Worm (Caenorhabditis elegans): ENCODE measurements around the gene pam-1.
A peak's percentile ranks its signal among the peaks of the same experiment; 100 is the strongest.

pam-1 gene

DNA sequence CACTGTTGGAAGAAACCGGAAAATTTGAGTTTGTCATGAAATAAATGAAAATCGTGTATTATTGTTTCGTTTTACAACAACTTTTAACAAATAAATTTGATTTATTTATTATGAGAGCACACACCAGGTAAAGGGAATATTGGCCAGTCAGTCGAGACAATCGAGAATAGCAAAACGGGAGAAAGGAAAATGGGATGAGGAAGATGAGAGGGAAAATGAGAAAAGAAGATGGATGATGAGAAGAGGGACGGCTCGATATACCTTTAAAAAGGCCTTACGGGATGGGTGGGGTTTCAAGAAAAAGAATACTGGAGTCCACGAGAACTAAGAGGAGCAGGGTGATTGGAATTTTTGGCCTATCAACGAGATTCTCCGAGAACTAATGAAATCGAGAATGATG, 8.0 kb upstream of the pam-1 start:
- TF ChIP-seq ceh-82 (tag; optimal IDR thresholded peaks at IDR 0.05): no peak
- TF ChIP-seq nhr-237 (tag; optimal IDR thresholded peaks at IDR 0.05): no peak
- TF ChIP-seq lsy-2 (tag; optimal IDR thresholded peaks at IDR 0.05): no peak

DNA sequence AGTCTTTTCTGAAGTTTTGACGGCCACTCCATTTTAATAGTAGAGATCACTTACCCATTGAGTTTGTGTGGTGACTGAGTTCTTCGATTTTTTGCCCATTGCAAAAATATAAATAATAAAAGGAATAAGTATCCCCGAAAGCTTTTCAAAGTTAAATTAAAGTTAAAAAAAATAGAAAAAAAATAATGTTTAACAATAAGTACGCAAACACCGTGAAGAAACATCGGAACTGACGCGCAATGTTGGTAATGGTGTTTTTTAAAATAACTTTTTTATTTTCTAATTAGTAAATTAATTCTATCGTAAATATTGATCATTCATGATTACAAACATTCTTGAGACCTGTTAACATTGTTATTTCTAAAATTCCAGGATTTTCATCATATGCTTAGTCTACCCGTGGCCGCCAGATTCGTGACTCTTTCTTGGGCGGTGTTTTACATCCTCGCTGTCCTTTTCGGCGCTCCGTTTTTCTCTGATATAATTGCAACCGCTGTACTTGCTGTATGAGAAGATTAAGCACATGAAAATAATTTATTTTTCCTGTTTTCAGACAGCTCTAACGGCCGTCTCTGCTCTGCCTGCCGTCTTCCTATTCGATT, 5.8 kb upstream of the pam-1 start, which contains the start of the genes F49E8.7, F49E8.8 and nprl-2:
Gene F49E8.7, minus strand, starts transcription at position 101 of the 602 bp plus-strand sequence.
Gene F49E8.8, plus strand, starts transcription at position 373 of the 602 bp plus-strand sequence.
Gene nprl-2, plus strand, starts transcription at position 552 of the 602 bp plus-strand sequence.
- TF ChIP-seq snpc-4 (tag; optimal IDR thresholded peaks at IDR 0.05) (no peak), C34F6.9 (tag; optimal IDR thresholded peaks at IDR 0.05) (peak; percentile 7)

DNA sequence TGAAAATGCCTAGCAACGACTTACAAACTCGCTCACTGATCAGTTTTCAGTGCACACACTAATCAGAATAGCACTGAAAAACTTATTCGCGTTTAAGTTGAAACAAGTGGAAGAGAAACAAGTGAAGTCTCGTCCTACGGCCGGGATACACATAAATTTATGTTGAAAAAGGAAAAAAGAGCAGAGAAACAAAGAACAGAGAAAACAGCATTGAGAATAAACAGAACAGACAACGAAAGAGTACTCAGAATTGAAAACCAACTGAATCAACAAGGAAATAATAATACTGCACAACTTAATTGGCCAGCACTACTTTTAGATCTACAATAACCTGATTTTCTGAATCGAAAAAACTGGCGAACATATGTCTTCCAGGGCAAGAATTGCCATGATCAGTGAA, 3.7 kb upstream of the pam-1 start, which contains the start of gene F49E8.6:
Gene F49E8.6, minus strand, starts transcription at position 317 of the 400 bp plus-strand sequence.
- TF ChIP-seq ceh-82 (tag; optimal IDR thresholded peaks at IDR 0.05): no peak
- TF ChIP-seq skn-1 (tag; optimal IDR thresholded peaks at IDR 0.05): no peak
- peak; percentile 43 for TF ChIP-seq C34F6.9 (tag; optimal IDR thresholded peaks at IDR 0.05)
- TF ChIP-seq unc-55 (GFP tag; optimal IDR thresholded peaks at IDR 0.05): peak; percentile 53
- TF ChIP-seq alr-1 (tag; optimal IDR thresholded peaks at IDR 0.05): no peak
- peak; percentile 2 for TF ChIP-seq nhr-21 (tag; optimal IDR thresholded peaks at IDR 0.05)
- TF ChIP-seq lsy-2 (tag; optimal IDR thresholded peaks at IDR 0.05): peak in 1 of 2 experiments; percentile 4

DNA sequence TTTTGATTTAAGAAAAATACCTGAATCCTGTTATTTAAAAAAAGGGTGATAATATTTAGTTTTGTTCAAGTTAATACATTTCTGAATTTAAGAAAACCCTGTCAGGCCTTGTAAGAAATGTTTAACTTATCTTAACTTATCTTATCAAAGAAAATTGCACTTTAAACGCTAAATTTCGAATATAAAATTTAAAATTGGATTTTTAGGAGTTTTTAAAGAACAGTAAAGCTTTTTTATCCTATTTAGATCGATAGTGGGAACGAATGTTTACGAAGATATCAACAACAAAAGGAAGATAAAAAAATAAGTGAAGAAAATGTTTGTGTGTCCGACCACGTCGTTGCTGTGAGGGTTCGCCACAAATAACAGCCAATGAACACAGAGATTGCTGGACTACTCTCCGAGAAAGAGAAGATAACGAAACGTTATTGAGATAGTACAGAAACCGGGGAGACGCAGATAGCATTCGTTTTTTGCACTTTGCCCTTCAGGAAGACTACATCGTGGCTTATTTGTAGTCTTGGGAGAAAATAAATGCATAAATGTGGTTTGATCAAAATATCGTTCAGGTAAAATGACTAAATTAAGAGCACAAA, 2.4 kb upstream of the pam-1 start, which contains the start of gene dif-1:
Gene dif-1, minus strand, starts transcription at position 51 of the 596 bp plus-strand sequence.
- TF ChIP-seq zag-1 (tag; optimal IDR thresholded peaks at IDR 0.05): no peak
- no peak for TF ChIP-seq lin-11 (tag; optimal IDR thresholded peaks at IDR 0.05)
- TF ChIP-seq nhr-21 (tag; optimal IDR thresholded peaks at IDR 0.05): peak; percentile 58
- TF ChIP-seq sem-4 (tag; optimal IDR thresholded peaks at IDR 0.05): peak; percentile 39
- no peak for TF ChIP-seq elt-1 (tag; optimal IDR thresholded peaks at IDR 0.05)
- peak; percentile 76 for TF ChIP-seq crh-2 (tag; optimal IDR thresholded peaks at IDR 0.05)
- peak in 1 of 2 experiments; percentile 63 for TF ChIP-seq lsy-2 (tag; optimal IDR thresholded peaks at IDR 0.05)
- no peak for TF ChIP-seq unc-62 (GFP tag; optimal IDR thresholded peaks at IDR 0.05)
- no peak for TF ChIP-seq nhr-12 (tag; optimal IDR thresholded peaks at IDR 0.05)
- TF ChIP-seq ztf-4 (tag; optimal IDR thresholded peaks at IDR 0.05): no peak
- TF ChIP-seq F13H6.1 (tag; optimal IDR thresholded peaks at IDR 0.05): peak; percentile 53
- TF ChIP-seq gmeb-1 (tag; optimal IDR thresholded peaks at IDR 0.05): peak; percentile 43
- no peak for TF ChIP-seq nhr-10 (tag; optimal IDR thresholded peaks at IDR 0.05)
- no peak for TF ChIP-seq ztf-1 (GFP tag; conservative IDR thresholded peaks at IDR 0.05)
- peak; percentile 14 for TF ChIP-seq sma-3 (GFP tag; optimal IDR thresholded peaks at IDR 0.05)
- no peak for TF ChIP-seq skn-1 (tag; optimal IDR thresholded peaks at IDR 0.05)
- peak; percentile 56 for TF ChIP-seq nhr-129 (tag; optimal IDR thresholded peaks at IDR 0.05)
- peak; percentile 51 for TF ChIP-seq fos-1 (tag; optimal IDR thresholded peaks at IDR 0.05)
- TF ChIP-seq C34F6.9 (tag; optimal IDR thresholded peaks at IDR 0.05): peak; percentile 41
- peak; percentile 47 for TF ChIP-seq sma-9 (GFP tag; optimal IDR thresholded peaks at IDR 0.05)
- TF ChIP-seq sma-9 (tag; optimal IDR thresholded peaks at IDR 0.05): no peak
- TF ChIP-seq ztf-11 (tag; optimal IDR thresholded peaks at IDR 0.05): no peak

DNA sequence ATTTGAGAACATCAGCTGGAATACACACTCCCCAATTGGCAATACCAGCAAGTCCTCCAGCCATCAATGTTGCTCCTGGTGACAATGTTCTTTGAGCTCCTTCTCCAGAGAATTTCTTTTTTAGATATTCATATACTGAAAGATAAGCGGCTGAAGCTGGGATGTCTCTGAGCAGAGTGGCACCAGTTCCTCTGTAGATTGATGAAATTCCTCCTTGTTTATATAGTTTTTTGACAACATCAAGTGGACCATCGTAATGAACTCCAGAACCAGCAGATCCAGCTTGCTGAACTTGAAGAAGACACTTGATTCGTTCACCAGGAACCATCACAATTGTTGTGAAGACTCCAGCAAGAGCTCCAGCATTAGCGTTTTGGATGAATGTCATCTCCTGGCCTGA, 1.5 kb upstream of the pam-1 start:
- TF ChIP-seq F13H6.1 (tag; optimal IDR thresholded peaks at IDR 0.05) (no peak), zag-1 (tag; optimal IDR thresholded peaks at IDR 0.05) (no peak), mab-5 (tag; optimal IDR thresholded peaks at IDR 0.05) (no peak), elt-3 (tag; optimal IDR thresholded peaks at IDR 0.05) (no peak)

DNA sequence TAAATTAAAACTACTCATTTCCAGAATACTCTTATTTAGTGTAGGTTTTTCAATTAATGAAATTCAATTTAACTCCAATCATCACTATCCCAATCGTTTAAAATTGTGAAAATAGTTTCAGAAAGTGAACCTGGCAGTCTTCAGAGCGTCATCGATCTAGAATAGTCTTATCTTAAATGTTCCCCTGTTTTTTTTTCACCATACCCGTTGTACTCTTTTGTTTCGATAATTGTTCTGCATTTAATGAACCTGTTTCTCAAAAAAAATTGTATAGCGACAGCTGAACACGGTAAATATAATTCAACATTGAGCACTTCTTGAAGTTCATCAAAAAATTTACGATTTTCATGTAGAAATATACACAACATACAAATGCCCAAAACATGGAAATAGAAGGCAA, 642 bp upstream of the pam-1 start:
- TF ChIP-seq snpc-4 (tag; optimal IDR thresholded peaks at IDR 0.05) (no peak), zag-1 (tag; optimal IDR thresholded peaks at IDR 0.05) (no peak), sma-3 (GFP tag; optimal IDR thresholded peaks at IDR 0.05) (no peak), egl-27 (tag; optimal IDR thresholded peaks at IDR 0.05) (no peak), nhr-10 (tag; optimal IDR thresholded peaks at IDR 0.05) (no peak), ama-1 (optimal IDR thresholded peaks at IDR 0.05) (no peak), nhr-23 (tag; optimal IDR thresholded peaks at IDR 0.05) (no peak), mdl-1 (tag; optimal IDR thresholded peaks at IDR 0.05) (no peak), ztf-1 (GFP tag; conservative IDR thresholded peaks at IDR 0.05) (no peak), nhr-21 (tag; optimal IDR thresholded peaks at IDR 0.05) (no peak), unc-62 (GFP tag; optimal IDR thresholded peaks at IDR 0.05) (no peak), Y55F3AM.14 (GFP tag; optimal IDR thresholded peaks at IDR 0.05) (no peak), sem-4 (tag; optimal IDR thresholded peaks at IDR 0.05) (no peak), lin-11 (tag; optimal IDR thresholded peaks at IDR 0.05) (no peak), lin-13 (GFP tag; optimal IDR thresholded peaks at IDR 0.05) (no peak), blmp-1 (tag; optimal IDR thresholded peaks at IDR 0.05; ENCODE audit: insufficient read depth) (no peak), nhr-129 (tag; optimal IDR thresholded peaks at IDR 0.05) (no peak), lin-39 (tag; optimal IDR thresholded peaks at IDR 0.05) (no peak), fos-1 (tag; optimal IDR thresholded peaks at IDR 0.05) (no peak), ztf-11 (tag; optimal IDR thresholded peaks at IDR 0.05) (no peak)

All from whole organism, L2 larva.